Worm (Caenorhabditis elegans) whole organism, L3 larva: ENCODE measurements around the gene rev-3.

Experiments
- R02D3.7 ChIP-seq: fragments of 150-350 bp; optimal IDR thresholded peaks from 2 replicates; lab custom pipeline; 2014; ENCODE audit warnings: missing biosample characterization, missing genetic modification characterization
- ama-1 ChIP-seq: fragments of 150-350 bp; optimal IDR thresholded peaks from 2 replicates; lab custom pipeline; 2018
- lin-39 ChIP-seq: fragments of 150-350 bp; optimal IDR thresholded peaks from 2 replicates; lab custom pipeline; 2018; ENCODE audit warnings: missing biosample characterization, missing genetic modification reagents, missing genetic modification characterization
- nhr-12 ChIP-seq: fragments of 150-350 bp; optimal IDR thresholded peaks from 2 replicates; lab custom pipeline; 2014; ENCODE audit warnings: missing biosample characterization, missing genetic modification characterization
- ztf-11 ChIP-seq: fragments of 150-350 bp; optimal IDR thresholded peaks from 2 replicates; lab custom pipeline; 2014; ENCODE audit warnings: missing biosample characterization, missing genetic modification characterization

- no peak for TF ChIP-seq ama-1
- no peak for TF ChIP-seq ztf-11
- TF ChIP-seq lin-39 (tag; lab: Kevin White, UChicago) = no peak
- TF ChIP-seq nhr-12 (tag; lab: Kevin White, UChicago) = no peak
- no peak for TF ChIP-seq R02D3.7 (tag; lab: Kevin White, UChicago)
Observed at ce11 chrIII:5769726-5770235, 20.7 kb downstream of the rev-3 start, which contains the start of gene cutl-23.
